Fruit fly (Drosophila melanogaster): ENCODE results near the gene GCS1.
A peak's percentile ranks its signal among the peaks of the same experiment; 100 is the strongest.

GCS1 gene

dm6 chrX:11355708-11356174 is 7.9 kb upstream of the GCS1 start, which contains the start of gene dsh (continued):
- TF ChIP-seq so (GFP tag; IDR thresholded peaks at IDR 0.05), result no peak
- TF ChIP-seq CG7556 (GFP tag; optimal IDR thresholded peaks at IDR 0.05), result no peak
- no peak for TF ChIP-seq CG11504 (tag; optimal IDR thresholded peaks at IDR 0.05)
- TF ChIP-seq CG17361 (GFP tag; IDR thresholded peaks at IDR 0.05), result no peak
- TF ChIP-seq vvl (GFP tag; IDR thresholded peaks at IDR 0.05), result no peak
- no peak for TF ChIP-seq Rx (GFP tag; IDR thresholded peaks at IDR 0.05)
- no peak for TF ChIP-seq CG16815 (GFP tag; optimal IDR thresholded peaks at IDR 0.05)
- no peak for TF ChIP-seq CG8944 (GFP tag; optimal IDR thresholded peaks at IDR 0.05)
- no peak for TF ChIP-seq CG6272 (GFP tag; IDR thresholded peaks at IDR 0.05)
- 0 out of 2 replicates have a peak, but pooled peaks have one; percentile 21 for TF ChIP-seq CG2129 (GFP tag; IDR thresholded peaks at IDR 0.05; ENCODE audit: partially characterized antibody)
- TF ChIP-seq CG11560 (tag; IDR thresholded peaks at IDR 0.05), result peak; percentile 19; the same call in 1 of the 3 replicates
- TF ChIP-seq org-1 (GFP tag; optimal IDR thresholded peaks at IDR 0.05), result no peak
- TF ChIP-seq ato (GFP tag; IDR thresholded peaks at IDR 0.05; ENCODE audit: partially characterized antibody), result no peak
- TF ChIP-seq CG1024 (GFP tag; IDR thresholded peaks at IDR 0.05), result no peak
- no peak for TF ChIP-seq ranshi (GFP tag; IDR thresholded peaks at IDR 0.05)
- no peak for TF ChIP-seq crp (GFP tag; optimal IDR thresholded peaks at IDR 0.05)
- no peak for TF ChIP-seq CG3995 (GFP tag; optimal IDR thresholded peaks at IDR 0.05)
- TF ChIP-seq nom (GFP tag; optimal IDR thresholded peaks at IDR 0.05), result peak; percentile 41
- TF ChIP-seq chif (GFP tag; optimal IDR thresholded peaks at IDR 0.05), result no peak
- TF ChIP-seq CG13287 (GFP tag; IDR thresholded peaks at IDR 0.05; ENCODE audit: partially characterized antibody), result peak; percentile 68
- TF ChIP-seq CG17186 (GFP tag; optimal IDR thresholded peaks at IDR 0.05), result no peak
- TF ChIP-seq trem (tag; optimal IDR thresholded peaks at IDR 0.05), result peak; percentile 56
- no peak for TF ChIP-seq CG18619 (GFP tag; optimal IDR thresholded peaks at IDR 0.05)
- no peak for TF ChIP-seq Sox102F (GFP tag; optimal IDR thresholded peaks at IDR 0.05)
- no peak for TF ChIP-seq CG30403 (GFP tag; optimal IDR thresholded peaks at IDR 0.05)
- no peak for TF ChIP-seq CG17802 (tag; optimal IDR thresholded peaks at IDR 0.05)
- TF ChIP-seq CG12659 (GFP tag; optimal IDR thresholded peaks at IDR 0.05), result peak; percentile 51
- no peak for TF ChIP-seq CG10959 (GFP tag; IDR thresholded peaks at IDR 0.05)
- TF ChIP-seq Bdp1 (GFP tag; optimal IDR thresholded peaks at IDR 0.05), result no peak
- TF ChIP-seq insv (GFP tag; optimal IDR thresholded peaks at IDR 0.05), result no peak
- no peak for TF ChIP-seq pnt (GFP tag; optimal IDR thresholded peaks at IDR 0.05)
- peak; percentile 57 for TF ChIP-seq CG14710 (tag; optimal IDR thresholded peaks at IDR 0.05)
- TF ChIP-seq Antp (GFP tag; optimal IDR thresholded peaks at IDR 0.05), result peak; percentile 37
- no peak for TF ChIP-seq cg (GFP tag; optimal IDR thresholded peaks at IDR 0.05)
- TF ChIP-seq CG3847 (GFP tag; IDR thresholded peaks at IDR 0.05), result peak; percentile 58
- TF ChIP-seq CG13775 (GFP tag; optimal IDR thresholded peaks at IDR 0.05), result no peak
- no peak for TF ChIP-seq crol (GFP tag; IDR thresholded peaks at IDR 0.05)
- TF ChIP-seq Hr78 (GFP tag; optimal IDR thresholded peaks at IDR 0.05), result no peak
- TF ChIP-seq BEAF-32 (GFP tag; optimal IDR thresholded peaks at IDR 0.05), result peak; percentile 74
- no peak for TF ChIP-seq Dip3 (GFP tag; optimal IDR thresholded peaks at IDR 0.05)
- no peak for TF ChIP-seq CTCF (GFP tag; optimal IDR thresholded peaks at IDR 0.05)
- TF ChIP-seq CG15269 (tag; optimal IDR thresholded peaks at IDR 0.05), result no peak
- no peak for TF ChIP-seq sr (GFP tag; IDR thresholded peaks at IDR 0.05)
- no peak for TF ChIP-seq CG6765 (GFP tag; optimal IDR thresholded peaks at IDR 0.05)
- TF ChIP-seq HmgD (GFP tag; optimal IDR thresholded peaks at IDR 0.05), result no peak
- no peak for TF ChIP-seq CG3281 (GFP tag; optimal IDR thresholded peaks at IDR 0.05)
- no peak for TF ChIP-seq mirr (GFP tag; optimal IDR thresholded peaks at IDR 0.05)
- no peak for TF ChIP-seq Taf1 (GFP tag; IDR thresholded peaks at IDR 0.05)
- no peak for TF ChIP-seq CG1233 (GFP tag; optimal IDR thresholded peaks at IDR 0.05)
- TF ChIP-seq CG10979 (tag; optimal IDR thresholded peaks at IDR 0.05), result no peak
- no peak for TF ChIP-seq p53 (GFP tag; optimal IDR thresholded peaks at IDR 0.05)
